Worm (Caenorhabditis elegans) whole organism, L1 larva: ENCODE data around the gene txt-1.

Source experiments
- C04F5.9 ChIP-seq: sonication (generic microtip); optimal IDR thresholded peaks from 2 replicates; lab custom pipeline; 2016; ENCODE audit warnings: missing genetic modification characterization, missing compliant biosample characterization
- C16A3.4 ChIP-seq: fragments of 150-350 bp; optimal IDR thresholded peaks from 2 replicates; lab custom pipeline; 2014; ENCODE audit warnings: missing biosample characterization, missing genetic modification characterization
- Y116A8C.19 ChIP-seq: sonication (generic microtip); optimal IDR thresholded peaks from 2 replicates; lab custom pipeline; 2016; ENCODE audit warnings: missing compliant biosample characterization, missing genetic modification characterization, borderline replicate concordance
- aha-1 ChIP-seq: fragments of 150-350 bp; optimal IDR thresholded peaks from 2 replicates; lab custom pipeline; 2014; ENCODE audit warnings: missing biosample characterization, missing genetic modification characterization
- alr-1 ChIP-seq: fragments of 200-800 bp; sonication (Bioruptor generic); optimal IDR thresholded peaks from 2 replicates; lab custom pipeline; 2018; ENCODE audit warnings: borderline replicate concordance, mild to moderate bottlenecking, missing genetic modification characterization, missing compliant biosample characterization
- ama-1 ChIP-seq: fragments of 150-350 bp; optimal IDR thresholded peaks from 2 replicates; lab custom pipeline; 2014
- blmp-1 ChIP-seq: fragments of 150-350 bp; optimal IDR thresholded peaks from 2 replicates; lab custom pipeline; 2014; ENCODE audit warnings: missing biosample characterization, missing genetic modification characterization
- ceh-63 ChIP-seq: fragments of 200-800 bp; sonication (Bioruptor generic); optimal IDR thresholded peaks from 2 replicates; lab custom pipeline; 2018; ENCODE audit warnings: mild to moderate bottlenecking, missing genetic modification characterization, missing compliant biosample characterization
- ceh-82 ChIP-seq, 3 experiments: fragments of 150-350 bp in 1 of 3; sonication (generic microtip) in 2 of 3; optimal IDR thresholded peaks; 2 replicates each; lab custom pipeline; 2014 to 2017; ENCODE audit warnings: missing biosample characterization in 3 of 3, missing genetic modification characterization in 3 of 3
- ceh-88 ChIP-seq: fragments of 200-800 bp; sonication (Bioruptor generic); IDR thresholded peaks from 2 replicates; pipeline ENCODE4 v1.3.6; 2022; ENCODE audit warnings: missing genetic modification characterization, missing compliant biosample characterization
- ceh-90 ChIP-seq: sonication (generic microtip); optimal IDR thresholded peaks from 2 replicates; lab custom pipeline; 2016; ENCODE audit warnings: missing genetic modification characterization, missing compliant biosample characterization
- ces-1 ChIP-seq: fragments of 150-350 bp; optimal IDR thresholded peaks from 2 replicates; lab custom pipeline; 2014; ENCODE audit warnings: missing biosample characterization, missing genetic modification reagents, missing genetic modification characterization
- dpl-1 ChIP-seq, 3 experiments: fragments of 150-350 bp in 2 of 3; sonication (generic microtip) in 1 of 3; optimal IDR thresholded peaks; 2 replicates each; lab custom pipeline; 2014 to 2017; ENCODE audit warnings: missing biosample characterization in 3 of 3, missing genetic modification characterization in 3 of 3, missing genetic modification reagents in 3 of 3
- dsc-1 ChIP-seq: sonication (generic microtip); optimal IDR thresholded peaks from 2 replicates; lab custom pipeline; 2016; ENCODE audit warnings: mild to moderate bottlenecking, missing genetic modification characterization, missing compliant biosample characterization
- efl-1 ChIP-seq, 4 experiments: fragments of 150-350 bp; optimal IDR thresholded peaks in 3 of 4; peaks in 1 of 4; 1 replicate in 1 of 4; 2 replicates in 3 of 4; lab custom pipeline; 2014; ENCODE audit warnings: missing biosample characterization in 2 of 4, missing genetic modification characterization in 2 of 4, missing genetic modification reagents in 2 of 4
- efl-3 ChIP-seq: fragments of 200-800 bp; sonication (Bioruptor generic); optimal IDR thresholded peaks from 2 replicates; lab custom pipeline; 2018; ENCODE audit warnings: mild to moderate bottlenecking, missing genetic modification characterization, missing compliant biosample characterization
- fkh-10 ChIP-seq: sonication (generic microtip); optimal IDR thresholded peaks from 2 replicates; lab custom pipeline; 2017; ENCODE audit warnings: missing biosample characterization, missing genetic modification reagents, missing genetic modification characterization
- fkh-4 ChIP-seq: sonication (generic microtip); optimal IDR thresholded peaks from 2 replicates; lab custom pipeline; 2016; ENCODE audit warnings: missing compliant biosample characterization, missing genetic modification characterization, borderline replicate concordance
- grh-1 ChIP-seq: fragments of 200-800 bp; sonication (Bioruptor generic); IDR thresholded peaks from 2 replicates; pipeline ENCODE4 v1.3.6; 2022; ENCODE audit warnings: missing genetic modification reagents, missing genetic modification characterization, missing compliant biosample characterization
- hlh-17 ChIP-seq: fragments of 200-800 bp; sonication (Bioruptor generic); optimal IDR thresholded peaks from 2 replicates; lab custom pipeline; 2018; ENCODE audit warnings: missing genetic modification characterization, mild to moderate bottlenecking, missing compliant biosample characterization, moderate library complexity, borderline replicate concordance
- hlh-4 ChIP-seq: sonication (generic microtip); optimal IDR thresholded peaks from 2 replicates; lab custom pipeline; 2016; ENCODE audit warnings: mild to moderate bottlenecking, missing genetic modification characterization, missing compliant biosample characterization
- isw-1 ChIP-seq: fragments of 200-800 bp; sonication (Bioruptor generic); IDR thresholded peaks from 2 replicates; pipeline ENCODE4 v1.3.6; 2022; ENCODE audit warnings: missing genetic modification characterization, missing compliant biosample characterization
- lin-14 ChIP-seq: fragments of 200-800 bp; sonication (Bioruptor generic); optimal IDR thresholded peaks from 2 replicates; lab custom pipeline; 2018; ENCODE audit warnings: mild to moderate bottlenecking, missing genetic modification characterization, moderate library complexity, missing compliant biosample characterization
- lin-35 ChIP-seq, 2 experiments: fragments of 150-350 bp; optimal IDR thresholded peaks; 2 replicates each; lab custom pipeline; 2014; ENCODE audit warnings: missing biosample characterization in 2 of 2, missing genetic modification characterization in 2 of 2, missing genetic modification reagents in 2 of 2
- mdl-1 ChIP-seq, 2 experiments: fragments of 150-350 bp; optimal IDR thresholded peaks; 2 replicates each; lab custom pipeline; 2014 to 2017; ENCODE audit warnings: missing biosample characterization in 2 of 2, missing genetic modification characterization in 2 of 2, inconsistent platforms in 1 of 2
- mef-2 ChIP-seq: fragments of 150-350 bp; optimal IDR thresholded peaks from 2 replicates; lab custom pipeline; 2014; ENCODE audit warnings: missing biosample characterization, missing genetic modification characterization
- nhr-11 ChIP-seq: fragments of 150-350 bp; optimal IDR thresholded peaks from 2 replicates; lab custom pipeline; 2014; ENCODE audit warnings: missing biosample characterization, missing genetic modification characterization
- nhr-20 ChIP-seq: sonication (generic microtip); optimal IDR thresholded peaks from 2 replicates; lab custom pipeline; 2016; ENCODE audit warnings: mild to moderate bottlenecking, missing genetic modification characterization, missing compliant biosample characterization
- nhr-237 ChIP-seq: fragments of 150-350 bp; optimal IDR thresholded peaks from 2 replicates; lab custom pipeline; 2014; ENCODE audit warnings: missing biosample characterization, missing genetic modification characterization
- nhr-28 ChIP-seq: fragments of 150-350 bp; optimal IDR thresholded peaks from 2 replicates; lab custom pipeline; 2014; ENCODE audit warnings: missing biosample characterization, missing genetic modification characterization
- nhr-47 ChIP-seq: sonication (generic microtip); optimal IDR thresholded peaks from 2 replicates; lab custom pipeline; 2016; ENCODE audit warnings: mild to moderate bottlenecking, missing genetic modification characterization, moderate library complexity, missing compliant biosample characterization
- nhr-71 ChIP-seq: sonication (generic microtip); optimal IDR thresholded peaks from 2 replicates; lab custom pipeline; 2016; ENCODE audit warnings: mild to moderate bottlenecking, missing genetic modification characterization, moderate library complexity, missing compliant biosample characterization
- nhr-76 ChIP-seq: sonication (generic microtip); optimal IDR thresholded peaks from 2 replicates; lab custom pipeline; 2017; ENCODE audit warnings: missing biosample characterization, missing genetic modification characterization
- nhr-84 ChIP-seq: sonication (generic microtip); optimal IDR thresholded peaks from 2 replicates; lab custom pipeline; 2017; ENCODE audit warnings: missing biosample characterization, missing genetic modification characterization
- nhr-85 ChIP-seq: sonication (generic microtip); peaks from one replicate; lab custom pipeline; 2016; ENCODE audit warnings: missing genetic modification characterization, inconsistent platforms, missing compliant biosample characterization
- rnt-1 ChIP-seq: sonication (generic microtip); optimal IDR thresholded peaks from 2 replicates; lab custom pipeline; 2016; ENCODE audit warnings: mild to moderate bottlenecking, missing genetic modification characterization, moderate library complexity, missing compliant biosample characterization
- snu-23 ChIP-seq: sonication (generic microtip); optimal IDR thresholded peaks from 2 replicates; lab custom pipeline; 2016; ENCODE audit warnings: missing genetic modification characterization, missing compliant biosample characterization
- tlp-1 ChIP-seq: fragments of 150-350 bp; optimal IDR thresholded peaks from 2 replicates; lab custom pipeline; 2014; ENCODE audit warnings: missing biosample characterization, missing genetic modification characterization
- unc-62 ChIP-seq: fragments of 150-350 bp; optimal IDR thresholded peaks from 2 replicates; lab custom pipeline; 2014; ENCODE audit warnings: missing biosample characterization, missing genetic modification reagents, missing genetic modification characterization
- unc-86 ChIP-seq: sonication (generic microtip); optimal IDR thresholded peaks from 2 replicates; lab custom pipeline; 2016; ENCODE audit warnings: missing genetic modification characterization, missing compliant biosample characterization
- xbp-1 ChIP-seq: sonication (generic microtip); optimal IDR thresholded peaks from 2 replicates; lab custom pipeline; 2016; ENCODE audit warnings: missing genetic modification characterization, missing compliant biosample characterization
- zag-1 ChIP-seq: fragments of 150-350 bp; optimal IDR thresholded peaks from 2 replicates; lab custom pipeline; 2014; ENCODE audit warnings: missing biosample characterization, missing genetic modification characterization

txt-1 gene

ce11 chrII:105889-106288 lies at the start of gene txt-1:
txt-1 (plus strand) TSS chrII:106189.
- TF ChIP-seq ceh-63 (no peak), nhr-47 (tag; lab: Kevin White, UChicago) (no peak), ceh-88 (no peak), hlh-17 (no peak), hlh-4 (no peak)
- TF ChIP-seq, all 84 proteins: peak for 0

ce11 chrII:57370-57769 lies 48.6 kb upstream of the txt-1 start, which contains the start of gene ascc-1:
ascc-1 (plus strand) TSS chrII:57670.
- TF ChIP-seq ceh-90 (tag; lab: Kevin White, UChicago) (no peak), fkh-4 (no peak), unc-86 (tag; lab: Kevin White, UChicago) (no peak), rnt-1 (tag; lab: Kevin White, UChicago) (no peak), ceh-82 (tag; optimal IDR thresholded peaks at IDR 0.05; lab: Kevin White, UChicago) (no peak), dpl-1 (GFP tag; optimal IDR thresholded peaks at IDR 0.05; lab: Kevin White, UChicago) (no peak), tlp-1 (tag; lab: Kevin White, UChicago) (no peak), dsc-1 (tag; lab: Kevin White, UChicago) (no peak), C04F5.9 (tag; lab: Kevin White, UChicago) (no peak), alr-1 (tag; lab: Kevin White, UChicago) (no peak), nhr-76 (no peak), nhr-85 (tag; lab: Kevin White, UChicago) (no peak), aha-1 (tag; lab: Kevin White, UChicago) (no peak)
- TF ChIP-seq, all 84 proteins: peak for 0

- no peak for TF ChIP-seq ama-1 (lab: Kevin White, UChicago)
- TF ChIP-seq efl-1 (optimal IDR thresholded peaks at IDR 0.05; lab: Kevin White, UChicago), result no peak
- TF ChIP-seq efl-1 (GFP tag; optimal IDR thresholded peaks at IDR 0.05 in 1 of 2; lab: Kevin White, UChicago), result peak in 1 of 2 experiments; percentile 60
These were observed 48.1 kb upstream of the txt-1 start for ce11 chrII:57873-58272.

ce11 chrII:60049-60448 lies 45.9 kb upstream of the txt-1 start:
- TF ChIP-seq lin-35 (GFP tag; optimal IDR thresholded peaks at IDR 0.05; lab: Kevin White, UChicago) (peak in 1 of 2 experiments; percentile 16), lin-14 (GFP tag; lab: Kevin White, UChicago) (peak; percentile 50), blmp-1 (peak; percentile 59), snu-23 (GFP tag; lab: Kevin White, UChicago) (peak; percentile 54), nhr-20 (tag; lab: Kevin White, UChicago) (peak; percentile 24), efl-3 (GFP tag; lab: Kevin White, UChicago) (no peak), mdl-1 (tag; optimal IDR thresholded peaks at IDR 0.05; lab: Kevin White, UChicago) (no peak), ceh-88 (no peak), nhr-71 (peak; percentile 3), nhr-85 (tag; lab: Kevin White, UChicago) (peak; percentile 65)

ce11 chrII:61013-61412 lies 45.0 kb upstream of the txt-1 start, which contains the start of gene C23H3.2:
C23H3.2 (plus strand) TSS chrII:61313.
- no peak for TF ChIP-seq grh-1 (GFP tag; lab: Robert Waterston, UW)
- no peak for TF ChIP-seq fkh-10 (GFP tag; lab: Kevin White, UChicago)
- TF ChIP-seq nhr-84 (tag; lab: Kevin White, UChicago), result no peak
- no peak for TF ChIP-seq efl-1 (optimal IDR thresholded peaks at IDR 0.05; lab: Kevin White, UChicago)
- no peak for TF ChIP-seq efl-1 (GFP tag; optimal IDR thresholded peaks at IDR 0.05 in 1 of 2; lab: Kevin White, UChicago)
- TF ChIP-seq snu-23 (GFP tag; lab: Kevin White, UChicago), result no peak
- TF ChIP-seq C16A3.4 (tag; lab: Kevin White, UChicago), result no peak
- no peak for TF ChIP-seq Y116A8C.19 (tag; lab: Kevin White, UChicago)
- no peak for TF ChIP-seq zag-1 (tag; lab: Kevin White, UChicago)
- TF ChIP-seq unc-62, result no peak
- no peak for TF ChIP-seq isw-1
- no peak for TF ChIP-seq xbp-1 (tag; lab: Kevin White, UChicago)
- no peak for TF ChIP-seq nhr-28 (tag; lab: Kevin White, UChicago)
- no peak for TF ChIP-seq nhr-11
- no peak for TF ChIP-seq nhr-71
- TF ChIP-seq nhr-237 (tag; lab: Kevin White, UChicago), result no peak
- no peak for TF ChIP-seq ceh-88
- TF ChIP-seq ces-1, result no peak
- no peak for TF ChIP-seq ceh-82 (tag; optimal IDR thresholded peaks at IDR 0.05; lab: Kevin White, UChicago)
- TF ChIP-seq mef-2 (tag; lab: Kevin White, UChicago), result no peak
